Worm (Caenorhabditis elegans) whole organism, L3 larva: ENCODE data around the gene C50D2.10.

Experiments used
- ZK546.5 ChIP-seq: sonication (generic microtip); optimal IDR thresholded peaks from 2 replicates; lab custom pipeline; 2017; ENCODE audit warnings: missing biosample characterization, missing genetic modification characterization
- aly-2 ChIP-seq: fragments of 150-350 bp; optimal IDR thresholded peaks from 2 replicates; lab custom pipeline; 2014; ENCODE audit warnings: missing biosample characterization, missing genetic modification characterization
- ama-1 ChIP-seq: fragments of 150-350 bp; optimal IDR thresholded peaks from 2 replicates; lab custom pipeline; 2018
- ceh-28 ChIP-seq: fragments of 150-350 bp; optimal IDR thresholded peaks from 2 replicates; lab custom pipeline; 2014; ENCODE audit warnings: missing biosample characterization, missing genetic modification reagents, missing genetic modification characterization
- ceh-82 ChIP-seq: fragments of 150-350 bp; optimal IDR thresholded peaks from 2 replicates; lab custom pipeline; 2014; ENCODE audit warnings: missing biosample characterization, missing genetic modification characterization
- ceh-9 ChIP-seq: sonication (generic microtip); optimal IDR thresholded peaks from 2 replicates; lab custom pipeline; 2018; ENCODE audit warnings: missing biosample characterization, missing genetic modification characterization
- daf-12 ChIP-seq: fragments of 150-350 bp; optimal IDR thresholded peaks from 2 replicates; lab custom pipeline; 2014; ENCODE audit warnings: missing biosample characterization, missing genetic modification reagents, missing genetic modification characterization
- egl-27 ChIP-seq: sonication (generic microtip); optimal IDR thresholded peaks from 4 replicates; lab custom pipeline; 2017; ENCODE audit warnings: missing biosample characterization, missing genetic modification reagents, missing genetic modification characterization
- elt-1 ChIP-seq: fragments of 150-350 bp; optimal IDR thresholded peaks from 2 replicates; lab custom pipeline; 2014; ENCODE audit warnings: missing biosample characterization, missing genetic modification characterization
- elt-2 ChIP-seq: sonication (generic microtip); optimal IDR thresholded peaks from 2 replicates; lab custom pipeline; 2016; ENCODE audit warnings: missing genetic modification reagents, mild to moderate bottlenecking, missing genetic modification characterization, missing compliant biosample characterization
- elt-3 ChIP-seq, 3 experiments: fragments of 150-350 bp in 1 of 3; sonication (generic microtip) in 2 of 3; optimal IDR thresholded peaks; 2 replicates in 2 of 3; 4 replicates in 1 of 3; lab custom pipeline; 2014 to 2017; ENCODE audit warnings: missing biosample characterization in 3 of 3, missing genetic modification characterization in 3 of 3
- eor-1 ChIP-seq, 2 experiments: fragments of 150-350 bp; optimal IDR thresholded peaks; 2 replicates each; lab custom pipeline; 2014 to 2018; ENCODE audit warnings: missing biosample characterization in 2 of 2, missing genetic modification characterization in 2 of 2
- fkh-10 ChIP-seq: sonication (generic microtip); optimal IDR thresholded peaks from 2 replicates; lab custom pipeline; 2017; ENCODE audit warnings: missing biosample characterization, missing genetic modification reagents, missing genetic modification characterization
- fkh-2 ChIP-seq: fragments of 150-350 bp; optimal IDR thresholded peaks from 2 replicates; lab custom pipeline; 2014; ENCODE audit warnings: missing biosample characterization, missing genetic modification reagents, missing genetic modification characterization
- fos-1 ChIP-seq: fragments of 150-350 bp; optimal IDR thresholded peaks from 2 replicates; lab custom pipeline; 2014; ENCODE audit warnings: missing biosample characterization, missing genetic modification characterization
- hmg-11 ChIP-seq: sonication (generic microtip); optimal IDR thresholded peaks from 2 replicates; lab custom pipeline; 2016; ENCODE audit warnings: missing genetic modification characterization, missing compliant biosample characterization
- jun-1 ChIP-seq: fragments of 150-350 bp; optimal IDR thresholded peaks from 2 replicates; lab custom pipeline; 2014; ENCODE audit warnings: missing biosample characterization, missing genetic modification reagents, missing genetic modification characterization
- lin-15B ChIP-seq: fragments of 150-350 bp; optimal IDR thresholded peaks from 2 replicates; lab custom pipeline; 2014; ENCODE audit warnings: missing biosample characterization, missing genetic modification characterization
- lin-39 ChIP-seq: fragments of 150-350 bp; optimal IDR thresholded peaks from 2 replicates; lab custom pipeline; 2018; ENCODE audit warnings: missing biosample characterization, missing genetic modification reagents, missing genetic modification characterization
- lsy-12 ChIP-seq: sonication (generic microtip); optimal IDR thresholded peaks from 2 replicates; lab custom pipeline; 2016; ENCODE audit warnings: mild to moderate bottlenecking, missing genetic modification characterization, missing compliant biosample characterization
- mdl-1 ChIP-seq: fragments of 150-350 bp; optimal IDR thresholded peaks from 2 replicates; lab custom pipeline; 2014; ENCODE audit warnings: missing biosample characterization, missing genetic modification characterization
- mml-1 ChIP-seq: fragments of 150-350 bp; sonication (generic microtip); optimal IDR thresholded peaks from 3 replicates; lab custom pipeline; 2014; ENCODE audit warnings: missing biosample characterization, missing genetic modification characterization
- nfya-1 ChIP-seq: sonication (generic microtip); optimal IDR thresholded peaks from 2 replicates; lab custom pipeline; 2017; ENCODE audit warnings: missing genetic modification characterization, mild to moderate bottlenecking, missing compliant biosample characterization, antibody characterized with exemption, moderate library complexity; ENCODE audit not compliant: insufficient read depth
- nhr-11 ChIP-seq: fragments of 150-350 bp; optimal IDR thresholded peaks from 2 replicates; lab custom pipeline; 2014; ENCODE audit warnings: missing biosample characterization, missing genetic modification characterization
- nhr-12 ChIP-seq: fragments of 150-350 bp; optimal IDR thresholded peaks from 2 replicates; lab custom pipeline; 2014; ENCODE audit warnings: missing biosample characterization, missing genetic modification characterization
- nhr-23 ChIP-seq: fragments of 150-350 bp; optimal IDR thresholded peaks from 2 replicates; lab custom pipeline; 2014; ENCODE audit warnings: missing biosample characterization, missing genetic modification reagents, missing genetic modification characterization
- nhr-237 ChIP-seq: fragments of 150-350 bp; optimal IDR thresholded peaks from 2 replicates; lab custom pipeline; 2014; ENCODE audit warnings: missing biosample characterization, missing genetic modification characterization
- nhr-25 ChIP-seq: sonication (generic microtip); optimal IDR thresholded peaks from 2 replicates; lab custom pipeline; 2017; ENCODE audit warnings: missing biosample characterization, missing genetic modification characterization
- nhr-43 ChIP-seq: sonication (generic microtip); optimal IDR thresholded peaks from 2 replicates; lab custom pipeline; 2016; ENCODE audit warnings: mild to moderate bottlenecking, missing genetic modification characterization, missing compliant biosample characterization; ENCODE audit not compliant: poor library complexity, severe bottlenecking
- nhr-67 ChIP-seq: fragments of 150-350 bp; optimal IDR thresholded peaks from 2 replicates; lab custom pipeline; 2014; ENCODE audit warnings: missing biosample characterization, missing genetic modification characterization
- nhr-76 ChIP-seq: fragments of 150-350 bp; sonication (generic microtip); optimal IDR thresholded peaks from 5 replicates; lab custom pipeline; 2014; ENCODE audit warnings: missing biosample characterization, missing genetic modification characterization
- pha-4 ChIP-seq: fragments of 150-350 bp; optimal IDR thresholded peaks from 2 replicates; lab custom pipeline; 2014; ENCODE audit warnings: missing biosample characterization, missing genetic modification reagents, missing genetic modification characterization
- pqm-1 ChIP-seq: fragments of 150-350 bp; optimal IDR thresholded peaks from 2 replicates; lab custom pipeline; 2017; ENCODE audit warnings: missing biosample characterization, missing genetic modification characterization, inconsistent platforms
- sea-2 ChIP-seq: fragments of 150-350 bp; sonication (generic microtip); optimal IDR thresholded peaks from 4 replicates; lab custom pipeline; 2014; ENCODE audit warnings: missing biosample characterization, missing genetic modification reagents, missing genetic modification characterization
- skn-1 ChIP-seq: fragments of 150-350 bp; optimal IDR thresholded peaks from 2 replicates; lab custom pipeline; 2014; ENCODE audit warnings: missing biosample characterization, missing genetic modification characterization
- snpc-4 ChIP-seq: fragments of 150-350 bp; optimal IDR thresholded peaks from 2 replicates; lab custom pipeline; 2014; ENCODE audit warnings: missing biosample characterization, missing genetic modification characterization
- tbx-2 ChIP-seq: sonication (generic microtip); optimal IDR thresholded peaks from 2 replicates; lab custom pipeline; 2016; ENCODE audit warnings: mild to moderate bottlenecking, missing genetic modification characterization, missing compliant biosample characterization
- unc-39 ChIP-seq: sonication (generic microtip); optimal IDR thresholded peaks from 4 replicates; lab custom pipeline; 2017; ENCODE audit warnings: missing biosample characterization, missing genetic modification characterization
- unc-62 ChIP-seq: fragments of 150-350 bp; sonication (generic microtip); optimal IDR thresholded peaks from 4 replicates; lab custom pipeline; 2014; ENCODE audit warnings: missing biosample characterization, missing genetic modification reagents, missing genetic modification characterization
- zag-1 ChIP-seq: fragments of 150-350 bp; optimal IDR thresholded peaks from 2 replicates; lab custom pipeline; 2014; ENCODE audit warnings: missing biosample characterization, missing genetic modification characterization
- ztf-11 ChIP-seq: fragments of 150-350 bp; optimal IDR thresholded peaks from 2 replicates; lab custom pipeline; 2014; ENCODE audit warnings: missing biosample characterization, missing genetic modification characterization
- ztf-4 ChIP-seq: fragments of 150-350 bp; optimal IDR thresholded peaks from 2 replicates; lab custom pipeline; 2014; ENCODE audit warnings: missing biosample characterization, missing genetic modification characterization

Gene C50D2.10

ce11 chrII:116916-117315 lies 18.0 kb downstream of the C50D2.10 start, which contains the start of gene srt-54:
Gene srt-54, plus strand, starts transcription at chrII:117216.
- TF ChIP-seq fos-1 (tag; lab: Kevin White, UChicago) (no peak), ztf-11 (tag; lab: Kevin White, UChicago) (no peak), tbx-2 (tag; lab: Kevin White, UChicago) (no peak), hmg-11 (no peak), zag-1 (tag; lab: Kevin White, UChicago) (no peak), lin-39 (tag; lab: Kevin White, UChicago) (no peak), mdl-1 (tag; lab: Kevin White, UChicago) (no peak), fkh-2 (no peak), daf-12 (tag; lab: Kevin White, UChicago) (no peak), elt-3 (tag; optimal IDR thresholded peaks at IDR 0.05; lab: Kevin White, UChicago) (no peak), eor-1 (tag; optimal IDR thresholded peaks at IDR 0.05; lab: Kevin White, UChicago) (no peak), unc-62 (GFP tag; lab: Kevin White, UChicago) (no peak), jun-1 (tag; lab: Kevin White, UChicago) (no peak), ceh-82 (tag; lab: Kevin White, UChicago) (no peak), pha-4 (tag; lab: Kevin White, UChicago) (no peak), ztf-4 (tag; lab: Kevin White, UChicago) (no peak), snpc-4 (no peak), lsy-12 (no peak), ama-1 (no peak)

DNA sequence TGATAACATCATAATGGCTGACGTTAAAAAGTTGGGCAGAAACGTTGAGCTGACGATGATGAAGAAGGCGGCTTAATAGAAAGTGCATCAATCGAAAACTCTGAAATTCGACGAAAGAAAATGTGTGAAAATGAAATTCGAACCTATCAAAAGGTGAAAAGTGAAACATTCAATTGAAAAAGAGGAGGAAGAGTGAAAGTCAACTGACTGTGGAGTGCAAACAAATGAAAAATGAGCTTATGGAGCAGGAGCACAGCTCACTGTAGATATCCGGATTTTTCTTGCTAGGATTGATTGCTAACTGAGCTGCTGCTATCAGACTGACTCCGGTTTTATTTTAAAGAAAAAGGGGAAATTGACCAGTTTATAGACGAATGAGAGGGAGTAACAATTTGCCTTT lies 22.2 kb downstream of the C50D2.10 start, which contains the start of gene K10B4.3:
Gene K10B4.3 (minus strand): TSS at position 101 of the 400 bp plus-strand sequence.
- TF ChIP-seq mml-1 (tag; lab: Kevin White, UChicago) (no peak), ztf-4 (tag; lab: Kevin White, UChicago) (no peak), ceh-82 (tag; lab: Kevin White, UChicago) (no peak), nhr-237 (tag; lab: Kevin White, UChicago) (no peak), egl-27 (tag; lab: Kevin White, UChicago) (no peak), nfya-1 (tag; lab: Kevin White, UChicago) (no peak), fkh-2 (no peak), mdl-1 (tag; lab: Kevin White, UChicago) (no peak), elt-1 (tag; lab: Kevin White, UChicago) (no peak), daf-12 (tag; lab: Kevin White, UChicago) (no peak), lin-39 (tag; lab: Kevin White, UChicago) (no peak), ama-1 (no peak), nhr-25 (no peak), elt-3 (tag; optimal IDR thresholded peaks at IDR 0.05; lab: Kevin White, UChicago) (no peak), jun-1 (tag; lab: Kevin White, UChicago) (no peak), sea-2 (GFP tag; lab: Kevin White, UChicago) (no peak), zag-1 (tag; lab: Kevin White, UChicago) (no peak), eor-1 (tag; optimal IDR thresholded peaks at IDR 0.05; lab: Kevin White, UChicago) (no peak), lin-15B (tag; lab: Kevin White, UChicago) (no peak)

DNA sequence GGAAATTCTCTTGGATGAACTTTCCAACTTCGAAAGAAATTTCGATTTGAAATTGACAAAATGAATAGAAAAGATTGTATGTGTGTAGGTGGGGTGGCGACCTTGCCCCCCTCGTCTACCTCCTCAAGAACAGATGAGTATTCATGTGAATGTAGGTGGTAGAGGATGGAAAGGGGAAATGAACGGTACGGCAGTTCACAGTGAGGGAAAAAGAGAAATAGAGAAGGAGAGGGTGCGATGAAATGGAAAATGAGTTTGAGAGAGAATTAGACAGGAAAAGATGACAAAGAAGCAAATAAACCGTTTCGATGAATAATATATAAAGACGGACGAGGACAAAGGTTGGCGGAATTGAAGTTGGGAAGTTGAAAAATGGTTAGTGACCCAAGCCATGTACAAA lies 23.1 kb downstream of the C50D2.10 start:
- no peak for TF ChIP-seq aly-2 (tag; lab: Kevin White, UChicago)
- peak; percentile 35 for TF ChIP-seq hmg-11
- TF ChIP-seq pha-4 (tag; lab: Kevin White, UChicago): peak; percentile 26
- TF ChIP-seq nhr-25: peak; percentile 86

DNA sequence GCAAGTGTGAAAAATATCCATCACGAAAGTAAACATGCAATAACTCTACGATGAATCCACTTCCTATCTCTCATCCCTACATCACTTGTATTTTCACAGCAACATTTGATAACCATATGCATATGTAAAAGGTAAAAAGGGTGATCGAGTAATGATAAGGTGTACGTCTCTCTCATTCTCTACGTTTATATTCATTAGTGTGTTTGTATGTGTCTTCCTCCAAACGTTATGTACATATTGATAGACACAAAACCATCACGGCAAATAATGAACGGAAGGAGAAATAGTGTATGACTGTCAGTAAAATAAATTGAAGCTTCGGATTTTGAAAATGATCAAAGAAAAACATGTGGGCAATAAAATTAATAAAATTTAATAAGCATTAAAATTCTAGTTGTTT lies 23.6 kb downstream of the C50D2.10 start:
- TF ChIP-seq unc-62 (GFP tag; lab: Kevin White, UChicago) (no peak), nfya-1 (tag; lab: Kevin White, UChicago) (no peak), ceh-28 (tag; lab: Kevin White, UChicago) (no peak), elt-2 (tag; lab: Kevin White, UChicago) (peak; percentile 55), elt-3 (tag; optimal IDR thresholded peaks at IDR 0.05; lab: Kevin White, UChicago) (no peak), skn-1 (tag; lab: Kevin White, UChicago) (peak; percentile 5), ceh-82 (tag; lab: Kevin White, UChicago) (no peak), daf-12 (tag; lab: Kevin White, UChicago) (no peak), lsy-12 (no peak), hmg-11 (no peak), nhr-76 (no peak), ztf-4 (tag; lab: Kevin White, UChicago) (no peak), snpc-4 (no peak), fkh-10 (GFP tag; lab: Kevin White, UChicago) (no peak), nhr-43 (tag; lab: Kevin White, UChicago) (no peak), ztf-11 (tag; lab: Kevin White, UChicago) (no peak), sea-2 (GFP tag; lab: Kevin White, UChicago) (no peak), pha-4 (tag; lab: Kevin White, UChicago) (peak; percentile 75), tbx-2 (tag; lab: Kevin White, UChicago) (no peak), nhr-11 (tag; lab: Kevin White, UChicago) (no peak), egl-27 (tag; lab: Kevin White, UChicago) (no peak), lin-15B (tag; lab: Kevin White, UChicago) (no peak), pqm-1 (tag; lab: Kevin White, UChicago) (peak; percentile 49), nhr-237 (tag; lab: Kevin White, UChicago) (no peak), ZK546.5 (tag; lab: Kevin White, UChicago) (no peak), ceh-9 (tag; lab: Kevin White, UChicago) (no peak), mdl-1 (tag; lab: Kevin White, UChicago) (no peak), nhr-25 (no peak), lin-39 (tag; lab: Kevin White, UChicago) (no peak), mml-1 (tag; lab: Kevin White, UChicago) (no peak), unc-39 (tag; lab: Kevin White, UChicago) (no peak), jun-1 (tag; lab: Kevin White, UChicago) (no peak), nhr-23 (tag; lab: Kevin White, UChicago) (no peak), nhr-12 (tag; lab: Kevin White, UChicago) (no peak), nhr-67 (tag; lab: Kevin White, UChicago) (no peak)
